Worm (Caenorhabditis elegans) whole organism, L4 larva: Measurements from ENCODE around the gene Y68A4B.3.

Source experiments
- D1046.2 ChIP-seq: fragments of 200-800 bp; sonication (Bioruptor generic); IDR thresholded peaks from 2 replicates; pipeline ENCODE4 v1.3.6; 2022; ENCODE audit warnings: missing genetic modification characterization, missing compliant biosample characterization
- F26F4.8 ChIP-seq: fragments of 200-800 bp; sonication (Bioruptor generic); conservative IDR thresholded peaks from 2 replicates; pipeline ENCODE4 v1.3.6; 2022; ENCODE audit warnings: missing genetic modification characterization, missing compliant biosample characterization
- T26A8.4 ChIP-seq: fragments of 200-800 bp; sonication (Bioruptor generic); IDR thresholded peaks from 2 replicates; pipeline ENCODE4 v1.3.6; 2022; ENCODE audit warnings: missing genetic modification characterization, missing compliant biosample characterization
- Y105C5A.15 ChIP-seq: fragments of 200-800 bp; sonication (Bioruptor generic); IDR thresholded peaks from 2 replicates; pipeline ENCODE4 v1.3.6; 2022; ENCODE audit warnings: missing genetic modification characterization, missing compliant biosample characterization
- ZK337.2 ChIP-seq: fragments of 200-800 bp; sonication (Bioruptor generic); IDR thresholded peaks from 2 replicates; pipeline ENCODE4 v1.3.6; 2022; ENCODE audit warnings: missing genetic modification reagents, missing genetic modification characterization, missing compliant biosample characterization
- aha-1 ChIP-seq: fragments of 150-350 bp; peaks from one replicate; lab custom pipeline; 2014; ENCODE audit warnings: missing biosample characterization, missing genetic modification characterization
- attf-4 ChIP-seq: sonication (generic microtip); optimal IDR thresholded peaks from 3 replicates; lab custom pipeline; 2017; ENCODE audit warnings: missing biosample characterization, missing genetic modification characterization
- ceh-32 ChIP-seq: sonication (generic microtip); optimal IDR thresholded peaks from 2 replicates; lab custom pipeline; 2016; ENCODE audit warnings: mild to moderate bottlenecking, missing genetic modification characterization, missing compliant biosample characterization; ENCODE audit not compliant: poor library complexity
- ceh-44 ChIP-seq: fragments of 200-800 bp; sonication (Bioruptor generic); IDR thresholded peaks from 2 replicates; pipeline ENCODE4 v1.3.6; 2022; ENCODE audit warnings: missing genetic modification reagents, missing genetic modification characterization, missing compliant biosample characterization
- daf-16 ChIP-seq, 3 experiments: sonication (generic microtip); optimal IDR thresholded peaks; 2 replicates each; lab custom pipeline; 2016 to 2017; ENCODE audit warnings: missing genetic modification characterization in 3 of 3, missing genetic modification reagents in 3 of 3, mild to moderate bottlenecking in 2 of 3, missing compliant biosample characterization in 2 of 3, missing biosample characterization in 1 of 3, moderate library complexity in 1 of 3
- daf-8 ChIP-seq: fragments of 200-800 bp; sonication (Bioruptor generic); IDR thresholded peaks from 2 replicates; pipeline ENCODE4 v1.3.6; 2022; ENCODE audit warnings: missing genetic modification characterization, missing compliant biosample characterization
- dmd-6 ChIP-seq: fragments of 200-800 bp; sonication (Bioruptor generic); IDR thresholded peaks from 2 replicates; pipeline ENCODE4 v1.3.6; 2022; ENCODE audit warnings: missing genetic modification reagents, missing genetic modification characterization, missing compliant biosample characterization
- duxl-1 ChIP-seq: sonication (generic microtip); optimal IDR thresholded peaks from 2 replicates; lab custom pipeline; 2016; ENCODE audit warnings: mild to moderate bottlenecking, missing genetic modification characterization, moderate library complexity, missing compliant biosample characterization; ENCODE audit not compliant: poor library complexity
- dve-1 ChIP-seq: sonication (generic microtip); optimal IDR thresholded peaks from 2 replicates; lab custom pipeline; 2017; ENCODE audit warnings: antibody characterized with exemption, mild to moderate bottlenecking, missing genetic modification characterization, missing compliant biosample characterization; ENCODE audit not compliant: insufficient read depth
- fkh-10 ChIP-seq: fragments of 150-350 bp; optimal IDR thresholded peaks from 2 replicates; lab custom pipeline; 2014; ENCODE audit warnings: missing biosample characterization, missing genetic modification reagents, missing genetic modification characterization
- gei-8 ChIP-seq: fragments of 200-800 bp; sonication (Bioruptor generic); optimal IDR thresholded peaks from 2 replicates; lab custom pipeline; 2018; ENCODE audit warnings: mild to moderate bottlenecking, missing genetic modification characterization, missing compliant biosample characterization
- hif-1 ChIP-seq, 2 experiments: sonication (generic microtip); optimal IDR thresholded peaks; 2 replicates each; lab custom pipeline; 2016 to 2017; ENCODE audit warnings: missing compliant biosample characterization in 2 of 2, missing genetic modification characterization in 2 of 2, missing genetic modification reagents in 2 of 2, missing genotype in 2 of 2, mild to moderate bottlenecking in 1 of 2
- hlh-11 ChIP-seq: fragments of 200-800 bp; sonication (Bioruptor generic); optimal IDR thresholded peaks from 2 replicates; lab custom pipeline; 2018; ENCODE audit warnings: mild to moderate bottlenecking, missing genetic modification characterization, missing compliant biosample characterization
- jun-1 ChIP-seq: fragments of 150-350 bp; optimal IDR thresholded peaks from 2 replicates; lab custom pipeline; 2014; ENCODE audit warnings: missing biosample characterization, missing genetic modification reagents, missing genetic modification characterization
- madf-5 ChIP-seq, 2 experiments: fragments of 200-800 bp; sonication (Bioruptor generic); IDR thresholded peaks; 2 replicates each; pipeline ENCODE4 v1.3.6; 2022; ENCODE audit warnings: missing compliant biosample characterization in 2 of 2, missing genetic modification characterization in 2 of 2
- madf-9 ChIP-seq: fragments of 200-800 bp; sonication (Bioruptor generic); conservative IDR thresholded peaks from 2 replicates; pipeline ENCODE4 v1.3.6; 2022; ENCODE audit warnings: missing genetic modification reagents, missing genetic modification characterization, missing compliant biosample characterization
- mdl-1 ChIP-seq, 2 experiments: fragments of 150-350 bp in 1 of 2; sonication (generic microtip) in 1 of 2; optimal IDR thresholded peaks; 2 replicates each; lab custom pipeline; 2014 to 2017; ENCODE audit warnings: missing biosample characterization in 2 of 2, missing genetic modification characterization in 2 of 2
- mdt-29 ChIP-seq: fragments of 200-800 bp; sonication (Bioruptor generic); IDR thresholded peaks from 2 replicates; pipeline ENCODE4 v1.3.6; 2022; ENCODE audit warnings: missing genetic modification reagents, missing genetic modification characterization, missing compliant biosample characterization
- mep-1 ChIP-seq: fragments of 150-350 bp; sonication (generic microtip); optimal IDR thresholded peaks from 3 replicates; lab custom pipeline; 2014; ENCODE audit warnings: missing biosample characterization, missing genetic modification characterization
- mes-2 ChIP-seq: sonication (generic microtip); optimal IDR thresholded peaks from 2 replicates; lab custom pipeline; 2016; ENCODE audit warnings: missing genotype, mild to moderate bottlenecking, missing genetic modification characterization, missing compliant biosample characterization; ENCODE audit not compliant: poor library complexity, severe bottlenecking
- mxl-2 ChIP-seq: fragments of 200-800 bp; sonication (Bioruptor generic); conservative IDR thresholded peaks from 2 replicates; pipeline ENCODE4 v1.3.6; 2022; ENCODE audit warnings: missing genetic modification reagents, missing genetic modification characterization, missing compliant biosample characterization
- mxl-3 ChIP-seq: fragments of 200-800 bp; sonication (Bioruptor generic); optimal IDR thresholded peaks from 2 replicates; lab custom pipeline; 2018; ENCODE audit warnings: mild to moderate bottlenecking, missing genetic modification characterization, missing compliant biosample characterization
- nhr-102 ChIP-seq: sonication (generic microtip); optimal IDR thresholded peaks from 2 replicates; lab custom pipeline; 2016; ENCODE audit warnings: mild to moderate bottlenecking, missing genetic modification characterization, moderate library complexity, missing compliant biosample characterization
- nhr-111 ChIP-seq: fragments of 200-800 bp; sonication (Bioruptor generic); optimal IDR thresholded peaks from 2 replicates; lab custom pipeline; 2018; ENCODE audit warnings: mild to moderate bottlenecking, missing genetic modification characterization, missing compliant biosample characterization
- nhr-237 ChIP-seq: sonication (generic microtip); optimal IDR thresholded peaks from 2 replicates; lab custom pipeline; 2017; ENCODE audit warnings: missing biosample characterization, missing genetic modification characterization
- nhr-25 ChIP-seq: sonication (generic microtip); optimal IDR thresholded peaks from 2 replicates; lab custom pipeline; 2017; ENCODE audit warnings: missing genetic modification characterization, mild to moderate bottlenecking, missing compliant biosample characterization, antibody characterized with exemption, moderate library complexity, borderline replicate concordance; ENCODE audit not compliant: insufficient read depth
- nhr-28 ChIP-seq: fragments of 150-350 bp; optimal IDR thresholded peaks from 2 replicates; lab custom pipeline; 2014; ENCODE audit warnings: missing biosample characterization, missing genetic modification characterization
- nhr-48 ChIP-seq: sonication (generic microtip); optimal IDR thresholded peaks from 2 replicates; lab custom pipeline; 2016; ENCODE audit warnings: mild to moderate bottlenecking, missing genetic modification characterization, missing compliant biosample characterization
- nhr-6 ChIP-seq: fragments of 150-350 bp; optimal IDR thresholded peaks from 2 replicates; lab custom pipeline; 2014; ENCODE audit warnings: missing biosample characterization, missing genetic modification characterization
- nhr-77 ChIP-seq: fragments of 150-350 bp; optimal IDR thresholded peaks from 2 replicates; lab custom pipeline; 2014; ENCODE audit warnings: missing biosample characterization, missing genetic modification characterization
- pha-4 ChIP-seq, 2 experiments: fragments of 150-350 bp in 1 of 2; fragments of 200-800 bp in 1 of 2; sonication (Bioruptor generic) in 1 of 2; IDR thresholded peaks in 1 of 2; optimal IDR thresholded peaks in 1 of 2; 2 replicates each; pipeline versions ENCODE4 v1.3.6 to Lab custom; 2014 to 2022; ENCODE audit warnings: missing genetic modification characterization in 2 of 2, missing genetic modification reagents in 2 of 2, missing biosample characterization in 1 of 2, missing compliant biosample characterization in 1 of 2
- php-3 ChIP-seq: fragments of 200-800 bp; sonication (Bioruptor generic); IDR thresholded peaks from 2 replicates; pipeline ENCODE4 v1.3.6; 2022; ENCODE audit warnings: missing genetic modification reagents, missing genetic modification characterization, missing compliant biosample characterization
- pqm-1 ChIP-seq: sonication (generic microtip); optimal IDR thresholded peaks from 2 replicates; lab custom pipeline; 2017; ENCODE audit warnings: missing biosample characterization, missing genetic modification characterization
- saeg-2 ChIP-seq: fragments of 200-800 bp; sonication (Bioruptor generic); IDR thresholded peaks from 2 replicates; pipeline ENCODE4 v1.3.6; 2022; ENCODE audit warnings: missing genetic modification reagents, missing genetic modification characterization, missing compliant biosample characterization
- sdz-12 ChIP-seq: fragments of 200-800 bp; sonication (Bioruptor generic); optimal IDR thresholded peaks from 2 replicates; lab custom pipeline; 2018; ENCODE audit warnings: mild to moderate bottlenecking, missing genetic modification characterization, missing compliant biosample characterization
- spr-1 ChIP-seq: sonication (generic microtip); optimal IDR thresholded peaks from 2 replicates; lab custom pipeline; 2016; ENCODE audit warnings: mild to moderate bottlenecking, missing genetic modification characterization, missing compliant biosample characterization
- tra-1 ChIP-seq: fragments of 200-800 bp; sonication (Bioruptor generic); IDR thresholded peaks from 2 replicates; pipeline ENCODE4 v1.3.6; 2022; ENCODE audit warnings: missing genetic modification reagents, missing genetic modification characterization, missing compliant biosample characterization
- unc-130 ChIP-seq: sonication (generic microtip); optimal IDR thresholded peaks from 2 replicates; lab custom pipeline; 2016; ENCODE audit warnings: missing genetic modification reagents, missing genetic modification characterization, missing compliant biosample characterization
- zag-1 ChIP-seq: fragments of 150-350 bp; optimal IDR thresholded peaks from 2 replicates; lab custom pipeline; 2014; ENCODE audit warnings: missing biosample characterization, missing genetic modification characterization
- zfp-3 ChIP-seq: fragments of 200-800 bp; sonication (Bioruptor generic); conservative IDR thresholded peaks from 2 replicates; pipeline ENCODE4 v1.3.6; 2022; ENCODE audit warnings: missing genetic modification reagents, missing genetic modification characterization, missing compliant biosample characterization
- ztf-11 ChIP-seq: fragments of 150-350 bp; optimal IDR thresholded peaks from 2 replicates; lab custom pipeline; 2014; ENCODE audit warnings: missing biosample characterization, missing genetic modification characterization
- ztf-7 ChIP-seq: fragments of 150-350 bp; optimal IDR thresholded peaks from 2 replicates; lab custom pipeline; 2014; ENCODE audit warnings: missing biosample characterization, missing genetic modification characterization

Gene Y68A4B.3

DNA sequence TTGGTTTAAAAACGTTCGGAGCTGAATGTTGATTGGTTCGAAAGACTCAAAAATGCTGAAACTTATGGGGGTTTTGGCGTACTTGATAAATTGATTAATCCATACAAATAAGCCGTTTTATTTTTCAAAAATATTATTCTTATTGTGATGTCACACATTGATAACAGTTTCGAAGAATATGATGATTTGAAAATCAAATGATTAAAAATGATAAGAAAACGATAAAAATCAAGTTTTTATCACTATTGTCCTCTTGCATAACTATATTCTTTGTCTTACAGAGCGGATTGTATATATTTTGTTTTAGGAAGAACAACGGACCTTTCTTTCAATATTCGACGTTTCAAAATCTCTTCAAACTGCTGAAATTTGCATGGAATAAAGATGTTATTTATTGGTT, 564 bp upstream of the Y68A4B.3 start:
- TF ChIP-seq hlh-11 (no peak), sdz-12 (GFP tag; lab: Kevin White, UChicago) (no peak), hif-1 (tag; optimal IDR thresholded peaks at IDR 0.05; lab: Kevin White, UChicago) (no peak), ztf-11 (tag; lab: Kevin White, UChicago) (no peak), duxl-1 (no peak), dmd-6 (0 out of 2 replicates have a peak, but pooled peaks have one; percentile 7), spr-1 (no peak), attf-4 (tag; lab: Kevin White, UChicago) (no peak), ZK337.2 (no peak), saeg-2 (GFP tag; lab: Robert Waterston, UW) (no peak), gei-8 (GFP tag; lab: Kevin White, UChicago) (no peak), nhr-48 (tag; lab: Kevin White, UChicago) (no peak), daf-8 (GFP tag; lab: Robert Waterston, UW) (no peak), madf-5 (GFP tag; IDR thresholded peaks at IDR 0.05; lab: Robert Waterston, UW) (no peak), php-3 (GFP tag; lab: Robert Waterston, UW) (0 out of 2 replicates have a peak, but pooled peaks have one; percentile 26), ceh-44 (GFP tag; lab: Robert Waterston, UW) (no peak), pha-4 (GFP tag; IDR thresholded peaks at IDR 0.05; lab: Robert Waterston, UW) (no peak), pha-4 (tag; optimal IDR thresholded peaks at IDR 0.05; lab: Kevin White, UChicago) (no peak), zfp-3 (no peak), jun-1 (tag; lab: Kevin White, UChicago) (no peak), dve-1 (no peak), mxl-2 (GFP tag; lab: Robert Waterston, UW) (no peak), nhr-237 (tag; lab: Kevin White, UChicago) (no peak), mep-1 (tag; lab: Kevin White, UChicago) (no peak), pqm-1 (peak; percentile 20), mxl-3 (GFP tag; lab: Kevin White, UChicago) (no peak), F26F4.8 (no peak)

DNA sequence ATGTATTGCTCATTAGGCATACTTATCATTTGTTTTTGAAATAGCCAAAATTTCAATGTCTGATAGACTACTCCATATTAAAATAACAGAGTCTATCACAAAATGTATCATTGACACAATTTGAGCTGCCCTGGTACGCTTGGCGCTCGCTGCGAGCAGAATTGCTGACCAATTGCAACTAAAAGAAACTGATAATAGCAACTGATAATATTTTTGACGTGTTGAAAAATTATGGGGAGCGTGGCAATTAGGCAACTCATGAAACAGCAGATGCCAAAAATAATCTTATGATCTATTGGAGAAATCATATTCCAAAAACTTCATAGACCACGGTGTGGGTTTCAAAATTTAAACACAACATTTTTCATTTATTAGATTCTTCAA, 1.2 kb downstream of the Y68A4B.3 start:
- TF ChIP-seq nhr-111 (GFP tag; lab: Kevin White, UChicago) (no peak), mdl-1 (tag; optimal IDR thresholded peaks at IDR 0.05; lab: Kevin White, UChicago) (no peak), nhr-77 (tag; lab: Kevin White, UChicago) (no peak), daf-16 (GFP tag; optimal IDR thresholded peaks at IDR 0.05; lab: Kevin White, UChicago) (no peak), daf-16 (tag; optimal IDR thresholded peaks at IDR 0.05; lab: Kevin White, UChicago) (peak; percentile 47), ztf-11 (tag; lab: Kevin White, UChicago) (no peak), mes-2 (tag; lab: Kevin White, UChicago) (no peak), fkh-10 (GFP tag; lab: Kevin White, UChicago) (no peak), mxl-2 (GFP tag; lab: Robert Waterston, UW) (no peak), tra-1 (no peak), hlh-11 (peak; percentile 53), Y105C5A.15 (GFP tag; lab: Robert Waterston, UW) (no peak), ztf-7 (tag; lab: Kevin White, UChicago) (no peak), nhr-25 (tag; lab: Kevin White, UChicago) (no peak), nhr-102 (tag; lab: Kevin White, UChicago) (no peak), mdt-29 (GFP tag; lab: Robert Waterston, UW) (no peak), madf-9 (GFP tag; lab: Robert Waterston, UW) (no peak), D1046.2 (GFP tag; lab: Robert Waterston, UW) (no peak), madf-5 (GFP tag; IDR thresholded peaks at IDR 0.05; lab: Robert Waterston, UW) (no peak), unc-130 (GFP tag; lab: Kevin White, UChicago) (no peak), nhr-28 (peak; percentile 47), gei-8 (GFP tag; lab: Kevin White, UChicago) (no peak), aha-1 (tag; lab: Kevin White, UChicago) (no peak), pqm-1 (peak; percentile 86), ceh-32 (tag; lab: Kevin White, UChicago) (no peak), nhr-6 (tag; lab: Kevin White, UChicago) (no peak), T26A8.4 (GFP tag; lab: Robert Waterston, UW) (no peak), zag-1 (tag; lab: Kevin White, UChicago) (no peak), dmd-6 (peak; percentile 73)
